Fruit fly (Drosophila melanogaster) whole organism, wandering third instar larva: ENCODE data around the gene Hsp67Ba.

Source experiments
- Abd-B ChIP-seq: fragments of >200 bp; optimal IDR thresholded peaks from 2 replicates; lab custom pipeline; 2017; ENCODE audit warnings: missing biosample characterization, missing genetic modification characterization
- CG32264 ChIP-seq: fragments of 200-800 bp; sonication (Bioruptor generic); optimal IDR thresholded peaks from 2 replicates; lab custom pipeline; 2016; ENCODE audit warnings: missing biosample characterization, missing genetic modification characterization
- CG9705 ChIP-seq: fragments of 200-800 bp; sonication (Bioruptor generic); optimal IDR thresholded peaks from 2 replicates; lab custom pipeline; 2018; ENCODE audit warnings: missing biosample characterization, mild to moderate bottlenecking, missing genetic modification characterization
- CrebA ChIP-seq: fragments of 200-800 bp; sonication (Bioruptor generic); optimal IDR thresholded peaks from 2 replicates; lab custom pipeline; 2016; ENCODE audit warnings: missing biosample characterization, mild to moderate bottlenecking, missing genetic modification characterization, borderline replicate concordance
- Dfd ChIP-seq: fragments of >200 bp; optimal IDR thresholded peaks from 2 replicates; lab custom pipeline; 2017; ENCODE audit warnings: missing biosample characterization, missing genetic modification characterization
- Dif ChIP-seq: fragments of 200-275, 200-300 bp; sonication (Bioruptor generic); optimal IDR thresholded peaks from 2 replicates; lab custom pipeline; 2018; ENCODE audit warnings: missing biosample characterization, missing genetic modification characterization; ENCODE audit not compliant: partially characterized antibody
- GATAd ChIP-seq: sonication (Bioruptor generic); optimal IDR thresholded peaks from 2 replicates; lab custom pipeline; 2016; ENCODE audit warnings: missing biosample characterization, missing genetic modification characterization
- HLH106 ChIP-seq: fragments of 200-800 bp; optimal IDR thresholded peaks from 3 replicates; lab custom pipeline; 2019; ENCODE audit warnings: missing biosample characterization, mild to moderate bottlenecking, missing genetic modification characterization, moderate library complexity
- Hnf4 ChIP-seq: fragments of 200-800 bp; sonication (Bioruptor generic); optimal IDR thresholded peaks from 2 replicates; lab custom pipeline; 2016; ENCODE audit warnings: missing biosample characterization, mild to moderate bottlenecking, missing genetic modification characterization
- Hr78 ChIP-seq: fragments of >200 bp; optimal IDR thresholded peaks from 2 replicates; lab custom pipeline; 2017; ENCODE audit warnings: missing biosample characterization, missing genetic modification characterization
- Hr83 ChIP-seq: fragments of 200-300 bp; sonication (Bioruptor generic); optimal IDR thresholded peaks from 2 replicates; lab custom pipeline; 2016; ENCODE audit warnings: missing biosample characterization, mild to moderate bottlenecking, missing genetic modification characterization, moderate library complexity; ENCODE audit not compliant: poor library complexity, severe bottlenecking
- Jra ChIP-seq: sonication (Bioruptor generic); optimal IDR thresholded peaks from 2 replicates; lab custom pipeline; 2016; ENCODE audit warnings: missing biosample characterization, missing genetic modification characterization
- Mio ChIP-seq: sonication (Bioruptor generic); optimal IDR thresholded peaks from 2 replicates; lab custom pipeline; 2016; ENCODE audit warnings: missing biosample characterization, missing genetic modification characterization
- Myc ChIP-seq: fragments of >200 bp; optimal IDR thresholded peaks from 2 replicates; lab custom pipeline; 2017
- N ChIP-seq: fragments of >200 bp; optimal IDR thresholded peaks from 2 replicates; lab custom pipeline; 2018; ENCODE audit warnings: missing biosample characterization, missing external identifiers, missing genetic modification characterization
- OdsH ChIP-seq: fragments of 200-800 bp; sonication (Bioruptor generic); optimal IDR thresholded peaks from 2 replicates; lab custom pipeline; 2016; ENCODE audit warnings: missing biosample characterization, mild to moderate bottlenecking, missing genetic modification characterization
- Rel ChIP-seq, 2 experiments: fragments of 200-800 bp; sonication (Bioruptor generic) in 1 of 2; optimal IDR thresholded peaks; 2 replicates in 1 of 2; 3 replicates in 1 of 2; lab custom pipeline; 2016 to 2019; ENCODE audit warnings: mild to moderate bottlenecking in 2 of 2, missing biosample characterization in 2 of 2, missing genetic modification characterization in 2 of 2, moderate library complexity in 1 of 2
- Sp1 ChIP-seq: fragments of 200-800 bp; sonication (Bioruptor generic); optimal IDR thresholded peaks from 3 replicates; lab custom pipeline; 2019; ENCODE audit warnings: missing biosample characterization, mild to moderate bottlenecking, missing genetic modification characterization, moderate library complexity
- Vsx2 ChIP-seq: fragments of 200-300, 225-300 bp; sonication (Bioruptor generic); optimal IDR thresholded peaks from 2 replicates; lab custom pipeline; 2018; ENCODE audit warnings: missing biosample characterization, missing genetic modification characterization; ENCODE audit not compliant: partially characterized antibody
- br ChIP-seq: fragments of 200-800 bp; sonication (Bioruptor generic); optimal IDR thresholded peaks from 2 replicates; lab custom pipeline; 2016; ENCODE audit warnings: missing biosample characterization, missing genetic modification characterization
- brk ChIP-seq: fragments of 200-800 bp; sonication (Bioruptor generic); optimal IDR thresholded peaks from 2 replicates; lab custom pipeline; 2016; ENCODE audit warnings: missing biosample characterization, mild to moderate bottlenecking, missing genetic modification characterization
- dl ChIP-seq, 2 experiments: fragments of 175-275, 200-275 bp in 1 of 2; fragments of 200-275 bp in 1 of 2; sonication (Bioruptor generic); optimal IDR thresholded peaks; lab custom pipeline; 2018; ENCODE audit warnings: mild to moderate bottlenecking in 2 of 2, missing biosample characterization in 2 of 2, missing genetic modification characterization in 2 of 2, moderate library complexity in 2 of 2; ENCODE audit not compliant: partially characterized antibody in 2 of 2, insufficient read depth in 1 of 2
- dmrt93B ChIP-seq: fragments of 200-800 bp; sonication (Bioruptor generic); optimal IDR thresholded peaks from 2 replicates; lab custom pipeline; 2018; ENCODE audit warnings: missing biosample characterization, mild to moderate bottlenecking, missing genetic modification characterization
- dsf ChIP-seq: sonication (Bioruptor generic); optimal IDR thresholded peaks from 2 replicates; lab custom pipeline; 2016; ENCODE audit warnings: missing biosample characterization, missing genetic modification characterization, borderline replicate concordance
- ey ChIP-seq: fragments of 200-800 bp; sonication (Bioruptor generic); optimal IDR thresholded peaks from 2 replicates; lab custom pipeline; 2016; ENCODE audit warnings: missing biosample characterization, missing genetic modification characterization
- foxo ChIP-seq, 2 experiments: fragments of 200-800 bp; sonication (Bioruptor generic); optimal IDR thresholded peaks; 2 replicates in 1 of 2; 3 replicates in 1 of 2; lab custom pipeline; 2016 to 2017; ENCODE audit warnings: missing biosample characterization in 2 of 2, missing genetic modification characterization in 2 of 2
- fru ChIP-seq: fragments of 200-800 bp; sonication (Bioruptor generic); optimal IDR thresholded peaks from 3 replicates; lab custom pipeline; 2016; ENCODE audit warnings: missing biosample characterization, mild to moderate bottlenecking, missing genetic modification characterization
- h ChIP-seq: fragments of 200-800 bp; sonication (Bioruptor generic); optimal IDR thresholded peaks from 3 replicates; lab custom pipeline; 2016; ENCODE audit warnings: missing biosample characterization, mild to moderate bottlenecking, missing genetic modification characterization
- jim ChIP-seq: fragments of 175-275, 200-325 bp; sonication (Bioruptor generic); optimal IDR thresholded peaks from 2 replicates; lab custom pipeline; 2016; ENCODE audit warnings: missing biosample characterization, mild to moderate bottlenecking, missing genetic modification characterization
- lola ChIP-seq: fragments of >200 bp; optimal IDR thresholded peaks from 2 replicates; lab custom pipeline; 2017; ENCODE audit warnings: missing biosample characterization, missing genetic modification characterization
- pan ChIP-seq: fragments of >200 bp; optimal IDR thresholded peaks from 2 replicates; lab custom pipeline; 2017
- psq ChIP-seq: fragments of 200-800 bp; sonication (Bioruptor generic); optimal IDR thresholded peaks from 3 replicates; lab custom pipeline; 2017; ENCODE audit warnings: missing biosample characterization, mild to moderate bottlenecking, missing genetic modification characterization, moderate library complexity
- rgr ChIP-seq: fragments of 200-800 bp; sonication (Bioruptor generic); optimal IDR thresholded peaks from 3 replicates; lab custom pipeline; 2016; ENCODE audit warnings: missing biosample characterization, mild to moderate bottlenecking, missing genetic modification characterization
- sage ChIP-seq: fragments of 200-800 bp; sonication (Bioruptor generic); optimal IDR thresholded peaks from 2 replicates; lab custom pipeline; 2016; ENCODE audit warnings: missing biosample characterization, mild to moderate bottlenecking, missing genetic modification characterization
- sv ChIP-seq: fragments of 200-800 bp; sonication (Bioruptor generic); optimal IDR thresholded peaks from 3 replicates; lab custom pipeline; 2016; ENCODE audit warnings: missing biosample characterization, missing genetic modification characterization
- usp ChIP-seq: fragments of >200 bp; optimal IDR thresholded peaks from 2 replicates; lab custom pipeline; 2017; ENCODE audit warnings: missing biosample characterization, missing genetic modification characterization
- woc ChIP-seq: sonication (Bioruptor generic); optimal IDR thresholded peaks from 2 replicates; lab custom pipeline; 2016; ENCODE audit warnings: missing biosample characterization, mild to moderate bottlenecking, missing genetic modification characterization

Gene Hsp67Ba

dm6 chr3L:9422135-9422534 is 42.8 kb upstream of the Hsp67Ba start:
- TF ChIP-seq woc (no peak), Dfd (no peak), dl (GFP tag; optimal IDR thresholded peaks at IDR 0.05; lab: Kevin White, UChicago; ENCODE audit: insufficient read depth in 1 of 2, partially characterized antibody in 2 of 2) (no peak), brk (GFP tag; lab: Kevin White, UChicago) (no peak), jim (GFP tag; lab: Kevin White, UChicago) (no peak), Rel (GFP tag; optimal IDR thresholded peaks at IDR 0.05; lab: Kevin White, UChicago) (no peak), Rel (tag; optimal IDR thresholded peaks at IDR 0.05; lab: Kevin White, UChicago) (peak; percentile 90), sage (GFP tag; lab: Kevin White, UChicago) (no peak)

DNA sequence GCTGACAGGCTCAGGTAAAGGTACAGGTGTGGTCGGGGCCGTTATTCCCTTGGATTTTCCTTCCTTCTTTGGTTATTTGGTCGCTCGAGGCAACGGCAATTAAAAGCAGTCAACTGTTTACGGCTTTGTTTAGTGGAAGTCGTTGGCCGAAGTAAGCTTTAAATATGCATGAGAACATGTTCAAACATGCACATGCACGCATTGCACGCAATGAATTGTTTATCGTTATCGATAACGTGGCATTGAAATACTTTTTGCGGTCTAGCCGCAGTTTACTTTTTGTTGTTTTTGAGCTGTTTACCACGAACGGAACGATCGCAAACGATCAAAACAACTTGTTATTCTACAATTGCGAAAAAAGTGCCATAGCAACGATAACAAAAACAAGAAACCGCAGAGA is 42.3 kb upstream of the Hsp67Ba start:
- TF ChIP-seq psq (GFP tag; lab: Kevin White, UChicago) (no peak), Dfd (no peak), Myc (lab: Kevin White, UChicago) (no peak), foxo (GFP tag; optimal IDR thresholded peaks at IDR 0.05; lab: Kevin White, UChicago) (no peak), sv (GFP tag; lab: Kevin White, UChicago) (no peak), GATAd (no peak), brk (GFP tag; lab: Kevin White, UChicago) (no peak), sage (GFP tag; lab: Kevin White, UChicago) (no peak), Vsx2 (no peak), jim (GFP tag; lab: Kevin White, UChicago) (no peak), fru (GFP tag; lab: Kevin White, UChicago) (no peak), Mio (no peak), usp (GFP tag; lab: Kevin White, UChicago) (no peak), woc (no peak), Sp1 (GFP tag; lab: Kevin White, UChicago) (no peak), CG9705 (GFP tag; lab: Kevin White, UChicago) (no peak), N (GFP tag; lab: Kevin White, UChicago) (no peak), Abd-B (GFP tag; lab: Kevin White, UChicago) (no peak), Rel (GFP tag; optimal IDR thresholded peaks at IDR 0.05; lab: Kevin White, UChicago) (no peak), Rel (tag; optimal IDR thresholded peaks at IDR 0.05; lab: Kevin White, UChicago) (no peak)

DNA sequence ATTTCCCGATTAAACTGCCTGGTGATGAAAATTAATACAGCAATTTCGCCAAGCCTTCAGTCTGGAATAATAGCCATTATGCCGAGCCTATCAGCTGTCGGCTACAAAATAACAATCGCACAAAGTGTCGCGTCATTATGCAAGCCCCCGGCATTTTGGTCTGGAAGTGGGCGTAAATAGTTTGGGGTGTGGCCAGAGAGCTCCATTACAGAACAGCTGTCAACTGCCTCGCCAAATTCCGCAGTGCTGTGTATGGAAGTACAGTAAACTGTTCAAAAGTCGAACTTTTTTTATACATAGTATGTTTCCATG is 41.4 kb upstream of the Hsp67Ba start:
- TF ChIP-seq dsf (no peak), psq (GFP tag; lab: Kevin White, UChicago) (no peak), sage (GFP tag; lab: Kevin White, UChicago) (no peak), br (GFP tag; lab: Kevin White, UChicago) (no peak), woc (no peak), usp (GFP tag; lab: Kevin White, UChicago) (no peak), Dif (GFP tag; lab: Kevin White, UChicago) (no peak), sv (GFP tag; lab: Kevin White, UChicago) (no peak), Abd-B (GFP tag; lab: Kevin White, UChicago) (no peak), lola (GFP tag; lab: Kevin White, UChicago) (no peak), CG32264 (GFP tag; lab: Kevin White, UChicago) (no peak)

DNA sequence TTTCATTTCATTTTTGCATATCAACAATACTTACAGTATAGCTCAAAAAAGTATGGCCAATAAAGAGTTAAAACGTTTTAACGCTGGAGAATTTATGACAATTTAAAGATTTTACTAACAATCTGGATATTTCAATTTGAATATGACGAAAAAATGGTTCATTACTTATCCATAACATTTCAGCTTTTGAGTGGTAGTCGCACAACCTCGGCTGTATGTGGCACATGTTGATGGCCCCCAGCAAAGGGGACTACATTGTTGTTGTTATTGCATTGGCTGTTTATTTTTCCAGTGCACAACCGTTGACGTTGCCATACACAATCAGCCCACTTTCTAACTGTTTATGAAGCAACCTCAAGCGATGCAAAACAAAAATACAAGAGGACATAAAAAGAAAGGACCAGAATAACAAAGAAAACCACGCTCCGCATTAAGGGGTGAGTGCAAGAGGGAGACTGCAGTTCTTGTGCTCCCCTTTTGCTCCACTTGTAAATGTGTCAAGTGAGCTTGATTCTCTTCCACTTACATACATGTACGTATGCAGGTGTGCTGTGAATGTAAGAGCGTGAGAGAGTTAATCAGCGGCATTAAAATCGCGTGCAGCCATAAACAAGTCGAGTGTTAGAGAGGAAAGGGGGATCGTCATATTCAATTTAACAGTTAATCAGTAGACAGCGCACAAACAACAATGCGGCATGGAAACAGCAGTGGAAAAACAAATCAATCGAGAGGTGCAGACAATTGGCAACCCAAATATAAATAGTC is 40.9 kb upstream of the Hsp67Ba start:
- peak; percentile 94 for TF ChIP-seq fru (GFP tag; lab: Kevin White, UChicago)
- TF ChIP-seq Sp1 (GFP tag; lab: Kevin White, UChicago) = peak; percentile 90
- TF ChIP-seq GATAd = peak; percentile 12
- peak; percentile 91 for TF ChIP-seq HLH106 (tag; lab: Kevin White, UChicago)
- TF ChIP-seq h (GFP tag; lab: Kevin White, UChicago) = peak; percentile 90
- peak; percentile 93 for TF ChIP-seq ey (GFP tag; lab: Kevin White, UChicago)
- no peak for TF ChIP-seq dl (GFP tag; optimal IDR thresholded peaks at IDR 0.05; lab: Kevin White, UChicago; ENCODE audit: insufficient read depth in 1 of 2, partially characterized antibody in 2 of 2)
- peak; percentile 38 for TF ChIP-seq brk (GFP tag; lab: Kevin White, UChicago)
- TF ChIP-seq dsf = peak; percentile 27
- no peak for TF ChIP-seq usp (GFP tag; lab: Kevin White, UChicago)
- peak; percentile 87 for TF ChIP-seq Hnf4 (GFP tag; lab: Kevin White, UChicago)
- peak; percentile 77 for TF ChIP-seq woc
- TF ChIP-seq sv (GFP tag; lab: Kevin White, UChicago) = no peak
- no peak for TF ChIP-seq Abd-B (GFP tag; lab: Kevin White, UChicago)
- TF ChIP-seq CG32264 (GFP tag; lab: Kevin White, UChicago) = peak; percentile 86
- peak; percentile 88 for TF ChIP-seq rgr
- peak; percentile 62 for TF ChIP-seq CG9705 (GFP tag; lab: Kevin White, UChicago)
- TF ChIP-seq N (GFP tag; lab: Kevin White, UChicago) = no peak
- TF ChIP-seq sage (GFP tag; lab: Kevin White, UChicago) = peak; percentile 71
- no peak for TF ChIP-seq Hr83 (GFP tag; lab: Kevin White, UChicago)
- TF ChIP-seq lola (GFP tag; lab: Kevin White, UChicago) = no peak
- TF ChIP-seq Hr78 (GFP tag; lab: Kevin White, UChicago) = no peak
- TF ChIP-seq Vsx2 = no peak
- TF ChIP-seq br (GFP tag; lab: Kevin White, UChicago) = peak; percentile 95
- TF ChIP-seq Jra (GFP tag; lab: Kevin White, UChicago) = peak; percentile 88
- TF ChIP-seq pan (lab: Kevin White, UChicago) = no peak
- TF ChIP-seq OdsH (GFP tag; lab: Kevin White, UChicago) = peak; percentile 90
- TF ChIP-seq jim (GFP tag; lab: Kevin White, UChicago) = no peak
- peak; percentile 80 for TF ChIP-seq dmrt93B (GFP tag; lab: Kevin White, UChicago)
- TF ChIP-seq Mio = peak; percentile 27
- TF ChIP-seq CrebA = no peak
- no peak for TF ChIP-seq Myc (lab: Kevin White, UChicago)
- peak; percentile 60 to 92 for TF ChIP-seq foxo (GFP tag; optimal IDR thresholded peaks at IDR 0.05; lab: Kevin White, UChicago)
- no peak for TF ChIP-seq Dif (GFP tag; lab: Kevin White, UChicago)
